Fruit fly (Drosophila melanogaster) whole organism, embryonic: ENCODE data around the gene CG2129.

Experiments used
- B-H2 ChIP-seq: fragments of 200-800 bp; sonication (Bioruptor generic); optimal IDR thresholded peaks from 2 replicates; lab custom pipeline; 2018; ENCODE audit warnings: missing biosample characterization, mild to moderate bottlenecking, missing genetic modification characterization
- CG10462 ChIP-seq: fragments of 200-800 bp; sonication (Bioruptor generic); optimal IDR thresholded peaks from 2 replicates; lab custom pipeline; 2016; ENCODE audit warnings: missing biosample characterization, missing genetic modification characterization
- CG10654 ChIP-seq: fragments of 200-800 bp; sonication (Bioruptor generic); optimal IDR thresholded peaks from 2 replicates; lab custom pipeline; 2016; ENCODE audit warnings: missing biosample characterization, missing genetic modification characterization
- CG12769 ChIP-seq: fragments of 200-800 bp; sonication (Bioruptor generic); optimal IDR thresholded peaks from 2 replicates; lab custom pipeline; 2019; ENCODE audit warnings: missing biosample characterization, mild to moderate bottlenecking, missing genetic modification characterization, moderate library complexity
- CG13775 ChIP-seq: fragments of 200-800 bp; sonication (Bioruptor generic); optimal IDR thresholded peaks from 3 replicates; lab custom pipeline; 2017; ENCODE audit warnings: missing biosample characterization, mild to moderate bottlenecking, missing genetic modification characterization
- CG1647 ChIP-seq: fragments of 200-800 bp; sonication (Bioruptor generic); optimal IDR thresholded peaks from 3 replicates; lab custom pipeline; 2016; ENCODE audit warnings: missing biosample characterization, missing genetic modification characterization
- CG30431 ChIP-seq: fragments of 200-800 bp; sonication (Bioruptor generic); optimal IDR thresholded peaks from 2 replicates; lab custom pipeline; 2017; ENCODE audit warnings: missing biosample characterization, missing genetic modification characterization
- CG32532 ChIP-seq: fragments of 200-800 bp; sonication (Bioruptor generic); IDR thresholded peaks from 2 replicates; pipeline ENCODE4 v1.3.6; 2022; ENCODE audit warnings: missing biosample characterization, missing genetic modification characterization
- CG33557 ChIP-seq: fragments of 200-800 bp; sonication (Bioruptor generic); optimal IDR thresholded peaks from 2 replicates; lab custom pipeline; 2019; ENCODE audit warnings: missing biosample characterization, mild to moderate bottlenecking, missing genetic modification characterization, moderate library complexity
- CG4707 ChIP-seq: fragments of 200-800 bp; sonication (Bioruptor generic); optimal IDR thresholded peaks from 2 replicates; lab custom pipeline; 2018; ENCODE audit warnings: missing biosample characterization, mild to moderate bottlenecking, missing genetic modification characterization, moderate library complexity
- CG4730 ChIP-seq: fragments of 200-800 bp; sonication (Bioruptor generic); IDR thresholded peaks from 2 replicates; pipeline ENCODE4 v1.3.6; 2022; ENCODE audit warnings: missing biosample characterization, missing genetic modification characterization
- CG6175 ChIP-seq: fragments of 200-800 bp; sonication (Bioruptor generic); IDR thresholded peaks from 3 replicates; pipeline ENCODE4 v1.3.6; 2022; ENCODE audit warnings: missing biosample characterization, missing genetic modification characterization
- CG7928 ChIP-seq: fragments of 200-800 bp; sonication (Bioruptor generic); optimal IDR thresholded peaks from 2 replicates; lab custom pipeline; 2017; ENCODE audit warnings: missing biosample characterization, mild to moderate bottlenecking, missing genetic modification characterization
- CG8765 ChIP-seq: fragments of 200-800 bp; sonication (Bioruptor generic); IDR thresholded peaks from 2 replicates; pipeline ENCODE4 v1.3.6; 2022; ENCODE audit warnings: missing biosample characterization, missing genetic modification characterization
- CG9437 ChIP-seq: fragments of 200-800 bp; sonication (Bioruptor generic); optimal IDR thresholded peaks from 2 replicates; lab custom pipeline; 2018; ENCODE audit warnings: missing biosample characterization, mild to moderate bottlenecking, missing genetic modification characterization
- CTCF ChIP-seq: fragments of 200-800 bp; sonication (Bioruptor generic); optimal IDR thresholded peaks from 2 replicates; lab custom pipeline; 2017; ENCODE audit warnings: missing biosample characterization, mild to moderate bottlenecking, missing genetic modification characterization, moderate library complexity
- Chrac-16 ChIP-seq: fragments of 200-800 bp; sonication (Bioruptor generic); optimal IDR thresholded peaks from 3 replicates; lab custom pipeline; 2016; ENCODE audit warnings: missing biosample characterization, missing genetic modification characterization
- Deaf1 ChIP-seq: fragments of 200-800 bp; optimal IDR thresholded peaks from 3 replicates; lab custom pipeline; 2019; ENCODE audit warnings: missing biosample characterization, mild to moderate bottlenecking, missing genetic modification characterization, moderate library complexity
- Dip2 ChIP-seq: fragments of 200-800 bp; sonication (Bioruptor generic); IDR thresholded peaks from 2 replicates; pipeline ENCODE4 v1.3.6; 2022; ENCODE audit warnings: missing biosample characterization, missing genetic modification characterization
- Drgx ChIP-seq: fragments of 200-800 bp; sonication (Bioruptor generic); IDR thresholded peaks from 2 replicates; pipeline ENCODE4 v1.3.6; 2022; ENCODE audit warnings: missing biosample characterization, missing genetic modification characterization
- Elba2 ChIP-seq: fragments of 200-800 bp; sonication (Bioruptor generic); optimal IDR thresholded peaks from 3 replicates; lab custom pipeline; 2016; ENCODE audit warnings: missing biosample characterization, missing genetic modification characterization
- Fer2 ChIP-seq: fragments of 200-800 bp; sonication (Bioruptor generic); optimal IDR thresholded peaks from 2 replicates; lab custom pipeline; 2018; ENCODE audit warnings: missing biosample characterization, mild to moderate bottlenecking, missing genetic modification characterization, moderate library complexity
- HLHmδ ChIP-seq: fragments of 200-800 bp; sonication (Bioruptor generic); optimal IDR thresholded peaks from 2 replicates; lab custom pipeline; 2018; ENCODE audit warnings: missing biosample characterization, mild to moderate bottlenecking, missing genetic modification characterization, moderate library complexity
- Hsf ChIP-seq: fragments of 200-800 bp; sonication (Bioruptor generic); optimal IDR thresholded peaks from 3 replicates; lab custom pipeline; 2016; ENCODE audit warnings: missing biosample characterization, missing genetic modification characterization
- Myb ChIP-seq: fragments of 200-800 bp; sonication (Bioruptor generic); optimal IDR thresholded peaks from 2 replicates; lab custom pipeline; 2016; ENCODE audit warnings: missing biosample characterization, missing genetic modification characterization
- Pdp1 ChIP-seq, 2 experiments: fragments of 200-800 bp; sonication (Bioruptor generic); optimal IDR thresholded peaks; 3 replicates each; lab custom pipeline; 2016; ENCODE audit warnings: missing biosample characterization in 2 of 2, missing genetic modification characterization in 2 of 2, mild to moderate bottlenecking in 1 of 2, moderate library complexity in 1 of 2
- Ravus ChIP-seq: fragments of 200-800 bp; sonication (Bioruptor generic); IDR thresholded peaks from 2 replicates; pipeline ENCODE4 v1.3.6; 2022; ENCODE audit warnings: missing biosample characterization, missing genetic modification characterization
- Rx ChIP-seq: fragments of 200-800 bp; sonication (Bioruptor generic); IDR thresholded peaks from 2 replicates; pipeline ENCODE4 v1.3.6; 2022; ENCODE audit warnings: missing biosample characterization, missing genetic modification characterization
- TFAM ChIP-seq: fragments of 200-800 bp; sonication (Bioruptor generic); optimal IDR thresholded peaks from 2 replicates; lab custom pipeline; 2017; ENCODE audit warnings: missing biosample characterization, missing genetic modification characterization, inconsistent platforms
- Xrp1 ChIP-seq: fragments of 200-800 bp; sonication (Bioruptor generic); IDR thresholded peaks from 2 replicates; pipeline ENCODE4 v1.3.6; 2022; ENCODE audit warnings: missing biosample characterization, missing genetic modification characterization
- aop ChIP-seq: fragments of 200-800 bp; sonication (Bioruptor generic); IDR thresholded peaks from 2 replicates; pipeline ENCODE4 v1.3.6; 2022; ENCODE audit warnings: missing biosample characterization, missing genetic modification characterization
- ap ChIP-seq: fragments of 200-800 bp; sonication (Bioruptor generic); IDR thresholded peaks from 2 replicates; pipeline ENCODE4 v1.3.6; 2022; ENCODE audit warnings: missing biosample characterization, missing genetic modification characterization
- bab2 ChIP-seq: fragments of 200-800 bp; sonication (Bioruptor generic); optimal IDR thresholded peaks from 2 replicates; lab custom pipeline; 2016; ENCODE audit warnings: missing biosample characterization, missing genetic modification characterization
- chif ChIP-seq, 2 experiments: fragments of 200-800 bp; sonication (Bioruptor generic); optimal IDR thresholded peaks; 3 replicates each; lab custom pipeline; 2016; ENCODE audit warnings: missing biosample characterization in 2 of 2, missing genetic modification characterization in 2 of 2
- crc ChIP-seq: fragments of 200-800 bp; sonication (Bioruptor generic); optimal IDR thresholded peaks from 2 replicates; lab custom pipeline; 2016; ENCODE audit warnings: missing biosample characterization, missing genetic modification characterization
- fd102C ChIP-seq: fragments of 200-800 bp; sonication (Bioruptor generic); optimal IDR thresholded peaks from 2 replicates; lab custom pipeline; 2018; ENCODE audit warnings: missing biosample characterization, mild to moderate bottlenecking, missing genetic modification characterization, moderate library complexity
- gfzf ChIP-seq: fragments of 200-800 bp; sonication (Bioruptor generic); optimal IDR thresholded peaks from 2 replicates; lab custom pipeline; 2016; ENCODE audit warnings: missing biosample characterization, mild to moderate bottlenecking, missing genetic modification characterization, moderate library complexity
- hth ChIP-seq: fragments of >200 bp; optimal IDR thresholded peaks from 2 replicates; lab custom pipeline; 2017; ENCODE audit warnings: inconsistent platforms
- insv ChIP-seq, 2 experiments: fragments of 200-800 bp; sonication (Bioruptor generic); optimal IDR thresholded peaks; 3 replicates each; lab custom pipeline; 2016 to 2018; ENCODE audit warnings: missing biosample characterization in 2 of 2, missing genetic modification characterization in 2 of 2
- nau ChIP-seq: fragments of 200-800 bp; sonication (Bioruptor generic); optimal IDR thresholded peaks from 3 replicates; lab custom pipeline; 2017; ENCODE audit warnings: missing biosample characterization, mild to moderate bottlenecking, missing genetic modification characterization, missing genetic modification reagents
- org-1 ChIP-seq: fragments of 200-800 bp; sonication (Bioruptor generic); optimal IDR thresholded peaks from 2 replicates; lab custom pipeline; 2017; ENCODE audit warnings: missing biosample characterization, missing genetic modification characterization
- pita ChIP-seq: fragments of 200-800 bp; sonication (Bioruptor generic); optimal IDR thresholded peaks from 2 replicates; lab custom pipeline; 2017; ENCODE audit warnings: missing biosample characterization, mild to moderate bottlenecking, missing genetic modification characterization
- repo ChIP-seq: fragments of 200-800 bp; sonication (Bioruptor generic); optimal IDR thresholded peaks from 2 replicates; lab custom pipeline; 2016; ENCODE audit warnings: missing biosample characterization, missing genetic modification characterization
- slbo ChIP-seq: fragments of 200-800 bp; sonication (Bioruptor generic); IDR thresholded peaks from 2 replicates; pipeline ENCODE4 v1.3.6; 2022; ENCODE audit warnings: missing biosample characterization, missing genetic modification characterization
- slp2 ChIP-seq: fragments of 200-800 bp; sonication (Bioruptor generic); optimal IDR thresholded peaks from 2 replicates; lab custom pipeline; 2016; ENCODE audit warnings: missing biosample characterization, missing genetic modification characterization
- tgo ChIP-seq: fragments of 200-800 bp; sonication (Bioruptor generic); IDR thresholded peaks from 3 replicates; pipeline ENCODE4 v1.3.6; 2022; ENCODE audit warnings: missing biosample characterization, missing genetic modification characterization
- tio ChIP-seq: fragments of 200-800 bp; sonication (Bioruptor generic); optimal IDR thresholded peaks from 2 replicates; lab custom pipeline; 2017; ENCODE audit warnings: missing biosample characterization, missing genetic modification characterization, inconsistent platforms
- toy ChIP-seq: fragments of 200-800 bp; sonication (Bioruptor generic); IDR thresholded peaks from 2 replicates; pipeline ENCODE4 v1.3.6; 2022; ENCODE audit warnings: missing biosample characterization, missing genetic modification characterization
- ttk ChIP-seq: fragments of 200-800 bp; sonication (Bioruptor generic); IDR thresholded peaks from 2 replicates; pipeline ENCODE4 v2.1.2; 2022; ENCODE audit warnings: missing biosample characterization, missing genetic modification characterization
- vvl ChIP-seq: fragments of 200-800 bp; sonication (Bioruptor generic); IDR thresholded peaks from 2 replicates; pipeline ENCODE4 v1.3.6; 2022; ENCODE audit warnings: missing biosample characterization, missing genetic modification characterization

Gene CG2129

DNA sequence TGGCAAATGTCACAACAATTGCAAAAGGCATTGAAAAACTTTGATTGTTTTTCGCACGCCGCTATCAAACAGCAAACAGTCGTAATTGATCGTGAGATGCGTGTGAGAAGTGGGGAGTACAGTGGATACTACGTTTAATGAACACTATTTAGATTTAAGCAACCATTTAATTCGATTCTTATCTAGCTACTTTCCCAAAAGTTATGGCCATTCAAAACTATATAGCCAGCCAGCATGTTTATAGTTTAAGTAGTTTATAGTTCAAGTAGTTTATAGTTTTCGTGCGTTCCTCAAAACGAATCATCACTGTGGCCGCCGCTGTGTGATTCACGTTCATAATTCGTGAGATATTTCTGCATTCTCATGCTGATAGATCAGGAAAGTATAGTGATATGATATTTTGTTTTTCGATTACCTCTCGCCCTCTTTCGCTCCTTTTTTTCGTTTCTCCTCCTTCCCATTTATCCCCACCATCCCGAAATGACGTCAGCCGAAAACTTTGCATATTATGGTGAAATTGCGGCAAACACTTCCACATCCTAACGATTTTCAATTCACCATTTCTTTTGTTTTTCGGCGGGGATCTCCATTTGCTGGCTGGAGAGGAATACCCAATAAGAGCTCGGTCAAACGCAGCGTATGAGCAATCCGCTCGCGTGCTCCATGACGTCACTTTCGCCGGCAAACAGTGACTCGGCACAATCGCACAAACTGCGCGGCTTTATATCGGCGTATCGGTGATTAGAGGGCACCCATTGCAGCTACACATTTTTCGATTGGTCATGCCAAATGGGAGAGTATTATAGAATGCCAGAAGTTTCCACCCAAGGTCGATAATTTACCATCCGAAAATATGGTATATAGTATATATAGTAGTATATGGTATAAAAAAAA, 32.0 kb upstream of the CG2129 start (continued):
- TF ChIP-seq Xrp1 (peak; percentile 54; the same call in 1 of the 2 replicates), fd102C (no peak), repo (GFP tag; lab: Kevin White, UChicago) (no peak), CG32532 (GFP tag; lab: Robert Waterston, UW) (peak; percentile 83), ttk (GFP tag; lab: Robert Waterston, UW) (peak; percentile 25; the same call in 1 of the 2 replicates), slp2 (no peak), CG13775 (GFP tag; lab: Kevin White, UChicago) (peak; percentile 11), CG12769 (tag; lab: Kevin White, UChicago) (peak; percentile 91), crc (GFP tag; lab: Kevin White, UChicago) (no peak), CG33557 (GFP tag; lab: Kevin White, UChicago) (no peak), toy (GFP tag; lab: Robert Waterston, UW) (peak; percentile 45; the same call in 1 of the 2 replicates), B-H2 (GFP tag; lab: Kevin White, UChicago) (peak; percentile 60), hth (lab: Kevin White, UChicago) (no peak), aop (no peak), Drgx (GFP tag; lab: Robert Waterston, UW) (no peak; the same call in 1 of the 2 replicates), TFAM (no peak), CG6175 (GFP tag; lab: Robert Waterston, UW) (peak; percentile 46; the same call in 1 of the 3 replicates), nau (GFP tag; lab: Kevin White, UChicago) (no peak), pita (GFP tag; lab: Kevin White, UChicago) (no peak), chif (GFP tag; optimal IDR thresholded peaks at IDR 0.05; lab: Kevin White, UChicago) (peak in 1 of 2 experiments; percentile 5), tio (GFP tag; lab: Kevin White, UChicago) (peak; percentile 9), slbo (GFP tag; lab: Robert Waterston, UW) (peak; percentile 89), org-1 (GFP tag; lab: Kevin White, UChicago) (peak; percentile 36), CG10462 (GFP tag; lab: Kevin White, UChicago) (no peak), Myb (GFP tag; lab: Kevin White, UChicago) (peak; percentile 61), gfzf (no peak), Chrac-16 (peak; percentile 23), HLHmδ (GFP tag; lab: Kevin White, UChicago) (no peak), bab2 (peak; percentile 52), CG9437 (GFP tag; lab: Kevin White, UChicago) (no peak), insv (GFP tag; optimal IDR thresholded peaks at IDR 0.05; lab: Kevin White, UChicago) (no peak), tgo (GFP tag; lab: Robert Waterston, UW) (peak; percentile 60), CG30431 (GFP tag; lab: Kevin White, UChicago) (no peak), vvl (GFP tag; lab: Robert Waterston, UW) (peak; percentile 56; the same call in 1 of the 2 replicates), CG4707 (GFP tag; lab: Kevin White, UChicago) (no peak), Ravus (GFP tag; lab: Robert Waterston, UW) (no peak; the same call in 1 of the 2 replicates), Hsf (GFP tag; lab: Kevin White, UChicago) (peak; percentile 51), ap (GFP tag; lab: Robert Waterston, UW) (no peak), Pdp1 (GFP tag; optimal IDR thresholded peaks at IDR 0.05; lab: Kevin White, UChicago) (peak; percentile 22 to 30), Elba2 (GFP tag; lab: Kevin White, UChicago) (no peak), CG4730 (GFP tag; lab: Robert Waterston, UW) (peak; percentile 43), Rx (GFP tag; lab: Robert Waterston, UW) (peak; percentile 47; the same call in 1 of the 2 replicates), Fer2 (tag; lab: Kevin White, UChicago) (peak; percentile 54), CG7928 (no peak), CG10654 (GFP tag; lab: Kevin White, UChicago) (no peak), CG1647 (peak; percentile 42), Deaf1 (tag; lab: Kevin White, UChicago) (peak; percentile 14), CTCF (GFP tag; lab: Kevin White, UChicago) (no peak), Dip2 (no peak), CG8765 (GFP tag; lab: Robert Waterston, UW) (no peak; the same call in 1 of the 2 replicates)
